Worm (Caenorhabditis elegans): ENCODE data around the gene oac-21.

The oac-21 gene

ce11 chrIV:3888963-3889362 lies at the start of gene oac-21:
Gene oac-21 (plus strand): TSS chrIV:3889263.
- no peak for TF ChIP-seq unc-62 (GFP tag; optimal IDR thresholded peaks at IDR 0.05)

DNA sequence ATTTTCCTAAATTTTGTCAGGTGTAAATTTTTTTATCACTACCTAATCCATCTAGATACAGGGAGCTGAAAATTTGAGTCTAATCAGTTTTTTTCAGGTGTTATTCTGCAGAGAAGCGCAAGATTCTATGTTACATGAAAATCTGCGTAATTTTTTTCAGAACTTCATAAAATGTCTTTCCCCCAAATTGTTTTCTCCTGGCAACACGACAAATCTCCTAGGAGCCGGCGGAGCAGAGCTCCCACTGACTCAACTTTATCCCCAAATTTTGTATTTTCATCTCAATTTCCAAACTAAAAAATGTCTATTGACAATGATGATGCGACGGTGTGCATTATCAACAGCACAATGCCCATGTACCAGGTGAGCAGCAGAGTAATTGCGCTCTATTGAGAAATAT lies 49.6 kb upstream of the oac-21 start, which contains the start of gene F28F9.2:
TSS of gene F28F9.2 (plus strand) at position 301 of the 400 bp plus-strand sequence.
- TF ChIP-seq unc-62 (GFP tag; optimal IDR thresholded peaks at IDR 0.05) = no peak

ce11 chrIV:3840480-3840879 lies 48.6 kb upstream of the oac-21 start:
- no peak for TF ChIP-seq unc-62 (GFP tag; optimal IDR thresholded peaks at IDR 0.05)

ce11 chrIV:3841607-3842006 lies 47.5 kb upstream of the oac-21 start:
- no peak for TF ChIP-seq unc-62 (GFP tag; optimal IDR thresholded peaks at IDR 0.05)

ce11 chrIV:3843019-3843527 lies 46.0 kb upstream of the oac-21 start:
- no peak for TF ChIP-seq unc-62 (GFP tag; optimal IDR thresholded peaks at IDR 0.05)

DNA sequence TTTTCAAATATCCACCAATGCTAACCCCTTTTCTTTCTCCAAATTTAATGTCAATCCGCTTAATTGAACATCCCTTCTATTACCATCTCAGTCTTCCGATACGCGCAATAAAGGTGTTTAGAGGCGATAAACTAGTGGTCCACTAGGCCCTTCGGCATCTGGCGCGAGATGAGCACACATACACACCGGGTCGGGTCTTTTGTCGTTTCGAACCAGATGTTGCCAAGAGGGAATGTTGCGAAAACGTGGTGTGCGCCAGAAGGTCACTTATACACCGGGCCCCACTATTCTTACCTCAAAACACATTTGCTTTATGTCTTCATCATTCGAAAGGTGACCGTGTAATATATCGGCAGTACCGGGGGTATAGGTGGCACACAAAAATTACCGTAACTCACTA lies 45.1 kb upstream of the oac-21 start:
- no peak for TF ChIP-seq unc-62 (GFP tag; optimal IDR thresholded peaks at IDR 0.05)

ce11 chrIV:3844584-3844983 lies 44.5 kb upstream of the oac-21 start:
- no peak for TF ChIP-seq unc-62 (GFP tag; optimal IDR thresholded peaks at IDR 0.05)

DNA sequence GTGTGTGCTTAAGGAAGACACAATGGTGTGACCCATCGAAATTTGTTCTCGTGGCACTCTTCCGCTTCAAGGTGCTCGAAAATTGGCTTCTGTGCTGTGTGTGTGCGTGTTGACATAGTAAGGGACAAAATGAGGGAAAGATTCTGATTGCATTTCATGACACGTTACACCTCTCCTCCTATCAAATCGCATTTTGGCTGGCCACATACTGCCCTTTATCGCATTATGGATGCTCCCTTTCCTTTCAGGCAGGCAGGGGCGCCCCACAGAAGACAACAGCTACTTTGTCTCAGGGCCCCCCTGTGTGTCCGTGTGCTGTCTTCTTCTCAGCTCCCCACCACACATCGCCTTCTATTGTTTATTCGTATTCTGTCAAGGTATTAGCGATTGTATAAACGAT lies 41.6 kb upstream of the oac-21 start:
- TF ChIP-seq unc-62 (GFP tag; optimal IDR thresholded peaks at IDR 0.05) = no peak

- no peak for TF ChIP-seq unc-62 (GFP tag; optimal IDR thresholded peaks at IDR 0.05)
Observed at ce11 chrIV:3848985-3849384, 40.1 kb upstream of the oac-21 start.

DNA sequence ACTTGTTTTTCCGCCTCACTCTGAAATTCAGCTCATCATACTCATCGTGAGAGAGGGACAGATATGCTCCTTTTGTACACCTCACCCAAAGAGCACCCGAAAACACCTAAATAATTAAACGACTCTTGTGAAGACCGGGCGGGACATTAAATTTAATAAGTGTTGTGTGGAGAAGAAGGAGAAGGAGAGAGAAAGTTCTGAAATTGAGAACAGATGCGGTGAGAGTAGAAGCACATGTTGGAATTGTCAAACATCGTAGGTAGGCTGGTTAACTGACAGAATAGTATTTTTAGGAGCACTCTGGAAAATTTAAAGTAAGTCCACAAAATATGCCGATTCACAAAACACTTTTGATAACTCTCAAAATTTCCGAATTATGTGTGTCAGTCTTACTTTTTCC lies 35.5 kb upstream of the oac-21 start:
- no peak for TF ChIP-seq unc-62 (GFP tag; optimal IDR thresholded peaks at IDR 0.05)

- no peak for TF ChIP-seq unc-62 (GFP tag; optimal IDR thresholded peaks at IDR 0.05)
Observed at ce11 chrIV:3854606-3855005, 34.5 kb upstream of the oac-21 start.

- TF ChIP-seq unc-62 (GFP tag; optimal IDR thresholded peaks at IDR 0.05) = no peak
Observed at ce11 chrIV:3855543-3855942, 33.5 kb upstream of the oac-21 start, which contains the start of gene zag-1. Gene zag-1 (plus strand): TSS chrIV:3855843.

- TF ChIP-seq unc-62 (GFP tag; optimal IDR thresholded peaks at IDR 0.05) = no peak
Observed at ce11 chrIV:3856190-3856589, 32.9 kb upstream of the oac-21 start.

- TF ChIP-seq unc-62 (GFP tag; optimal IDR thresholded peaks at IDR 0.05) = no peak
Observed at ce11 chrIV:3857999-3858552, 31.0 kb upstream of the oac-21 start.

ce11 chrIV:3859552-3859951 lies 29.5 kb upstream of the oac-21 start:
- no peak for TF ChIP-seq unc-62 (GFP tag; optimal IDR thresholded peaks at IDR 0.05)

DNA sequence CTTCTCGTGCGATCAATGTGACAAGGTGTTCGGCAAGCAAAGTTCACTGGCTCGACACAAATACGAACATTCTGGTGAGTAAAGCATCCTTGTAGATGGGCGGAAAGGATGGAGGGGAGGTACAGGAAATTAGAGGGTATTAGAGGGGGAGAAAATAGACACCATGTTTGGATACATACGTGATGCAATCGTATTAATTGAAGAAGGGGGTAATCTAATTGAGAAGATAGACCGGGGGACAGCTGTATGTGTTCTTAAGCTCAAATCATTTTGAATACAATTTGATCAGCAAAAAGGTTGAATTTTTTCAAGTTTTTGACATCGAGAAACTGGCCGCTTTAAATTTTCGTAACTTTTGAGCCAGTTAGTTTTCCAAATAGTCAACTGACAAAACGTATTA lies 28.6 kb upstream of the oac-21 start:
- no peak for TF ChIP-seq unc-62 (GFP tag; optimal IDR thresholded peaks at IDR 0.05)

DNA sequence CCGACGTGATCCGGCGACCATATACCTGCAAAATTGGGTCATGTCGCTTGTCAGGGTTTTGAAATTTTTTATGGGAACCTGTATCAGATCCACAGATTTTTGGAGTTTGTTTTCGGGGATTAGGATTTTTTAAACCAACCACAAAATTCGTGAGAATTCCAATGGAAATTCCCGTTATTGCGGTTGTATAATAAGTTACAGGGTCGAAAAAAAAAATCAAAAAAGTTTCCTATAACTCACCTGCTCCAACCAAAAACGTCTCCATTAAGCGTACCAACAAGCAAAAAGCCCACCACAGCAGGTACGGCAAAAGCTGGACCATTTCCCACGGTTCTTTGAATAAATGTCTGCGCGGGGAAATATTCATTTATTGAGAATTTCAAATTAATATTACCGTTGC lies 26.1 kb upstream of the oac-21 start:
- TF ChIP-seq unc-62 (GFP tag; optimal IDR thresholded peaks at IDR 0.05) = no peak

DNA sequence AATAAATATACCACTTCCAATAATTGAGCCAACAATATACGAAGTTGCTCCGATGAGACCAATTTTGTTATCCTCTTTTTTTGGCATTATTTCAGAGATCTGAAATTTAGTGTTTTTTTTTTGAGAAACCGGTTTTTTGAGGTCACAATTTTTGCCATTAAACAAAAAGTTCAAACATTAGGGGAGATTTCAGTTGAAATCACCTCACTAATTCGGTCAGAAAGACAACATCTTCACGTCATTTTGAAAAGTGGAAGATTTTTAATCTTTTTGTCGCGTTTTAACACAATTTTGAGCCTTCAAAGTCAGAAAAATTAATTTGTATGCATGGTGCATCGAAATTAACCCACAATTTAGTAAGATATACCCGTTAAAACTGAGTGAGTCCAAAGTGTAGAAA lies 24.1 kb upstream of the oac-21 start, which contains the start of gene aat-8:
TSS of gene aat-8 (minus strand) at position 101 of the 400 bp plus-strand sequence.
- no peak for TF ChIP-seq unc-62 (GFP tag; optimal IDR thresholded peaks at IDR 0.05)
